Worm (Caenorhabditis elegans) whole organism, L2 larva: Measurements from ENCODE around the gene rpt-2.

ENCODE experiments used
- C34F6.9 ChIP-seq: fragments of 150-350 bp; optimal IDR thresholded peaks from 2 replicates; lab custom pipeline; 2014; ENCODE audit warnings: missing biosample characterization, missing genetic modification characterization
- F13H6.1 ChIP-seq: sonication (generic microtip); optimal IDR thresholded peaks from 2 replicates; lab custom pipeline; 2016; ENCODE audit warnings: missing genetic modification characterization, missing compliant biosample characterization
- R02D3.7 ChIP-seq: fragments of 150-350 bp; optimal IDR thresholded peaks from 2 replicates; lab custom pipeline; 2014; ENCODE audit warnings: missing biosample characterization, missing genetic modification characterization
- Y55F3AM.14 ChIP-seq: fragments of 200-800 bp; sonication (Bioruptor generic); optimal IDR thresholded peaks from 2 replicates; lab custom pipeline; 2018; ENCODE audit warnings: mild to moderate bottlenecking, missing genetic modification characterization, missing compliant biosample characterization
- ZK546.5 ChIP-seq: sonication (generic microtip); optimal IDR thresholded peaks from 2 replicates; lab custom pipeline; 2017; ENCODE audit warnings: missing biosample characterization, missing genetic modification characterization
- alr-1 ChIP-seq: fragments of 150-350 bp; optimal IDR thresholded peaks from 2 replicates; lab custom pipeline; 2014; ENCODE audit warnings: missing biosample characterization, missing genetic modification characterization
- aly-2 ChIP-seq: fragments of 150-350 bp; optimal IDR thresholded peaks from 2 replicates; lab custom pipeline; 2014; ENCODE audit warnings: missing biosample characterization, missing genetic modification characterization
- ama-1 ChIP-seq: fragments of 150-350 bp; optimal IDR thresholded peaks from 2 replicates; lab custom pipeline; 2018; ENCODE audit warnings: inconsistent platforms
- blmp-1 ChIP-seq: sonication (generic microtip); optimal IDR thresholded peaks from 2 replicates; lab custom pipeline; 2017; ENCODE audit warnings: missing genetic modification characterization, mild to moderate bottlenecking, missing compliant biosample characterization, antibody characterized with exemption, moderate library complexity; ENCODE audit not compliant: insufficient read depth
- ceh-16 ChIP-seq: fragments of 150-350 bp; optimal IDR thresholded peaks from 2 replicates; lab custom pipeline; 2014; ENCODE audit warnings: missing biosample characterization, missing genetic modification characterization
- ceh-82 ChIP-seq: fragments of 150-350 bp; optimal IDR thresholded peaks from 2 replicates; lab custom pipeline; 2014; ENCODE audit warnings: missing biosample characterization, missing genetic modification characterization
- crh-2 ChIP-seq: sonication (generic microtip); optimal IDR thresholded peaks from 2 replicates; lab custom pipeline; 2017; ENCODE audit warnings: missing biosample characterization, missing genetic modification characterization
- dmd-4 ChIP-seq: sonication (generic microtip); optimal IDR thresholded peaks from 2 replicates; lab custom pipeline; 2017; ENCODE audit warnings: missing biosample characterization, missing genetic modification characterization
- elt-1 ChIP-seq: fragments of 150-350 bp; optimal IDR thresholded peaks from 2 replicates; lab custom pipeline; 2014; ENCODE audit warnings: missing biosample characterization, missing genetic modification characterization
- elt-3 ChIP-seq: sonication (generic microtip); optimal IDR thresholded peaks from 2 replicates; lab custom pipeline; 2017; ENCODE audit warnings: missing biosample characterization, missing genetic modification characterization
- fos-1 ChIP-seq: fragments of 150-350 bp; optimal IDR thresholded peaks from 2 replicates; lab custom pipeline; 2014; ENCODE audit warnings: missing biosample characterization, missing genetic modification characterization
- gmeb-1 ChIP-seq: fragments of 150-350 bp; optimal IDR thresholded peaks from 2 replicates; lab custom pipeline; 2014; ENCODE audit warnings: missing biosample characterization, missing genetic modification characterization
- lin-11 ChIP-seq: fragments of 150-350 bp; sonication (generic microtip); optimal IDR thresholded peaks from 2 replicates; lab custom pipeline; 2014; ENCODE audit warnings: missing biosample characterization, missing genetic modification characterization, inconsistent platforms, mixed read lengths
- lin-13 ChIP-seq: fragments of 150-350 bp; optimal IDR thresholded peaks from 2 replicates; lab custom pipeline; 2014; ENCODE audit warnings: missing biosample characterization, missing genetic modification reagents, missing genetic modification characterization
- lin-39 ChIP-seq: fragments of 150-350 bp; optimal IDR thresholded peaks from 2 replicates; lab custom pipeline; 2014; ENCODE audit warnings: missing biosample characterization, missing genetic modification reagents, missing genetic modification characterization
- lsy-2 ChIP-seq, 2 experiments: fragments of 150-350 bp in 1 of 2; sonication (generic microtip) in 1 of 2; optimal IDR thresholded peaks; 2 replicates each; lab custom pipeline; 2014 to 2017; ENCODE audit warnings: missing biosample characterization in 2 of 2, missing genetic modification characterization in 2 of 2
- mab-5 ChIP-seq: fragments of 150-350 bp; optimal IDR thresholded peaks from 2 replicates; lab custom pipeline; 2014; ENCODE audit warnings: missing biosample characterization, missing genetic modification characterization
- mbf-1 ChIP-seq: sonication (generic microtip); optimal IDR thresholded peaks from 2 replicates; lab custom pipeline; 2017; ENCODE audit warnings: missing biosample characterization, missing genetic modification characterization
- mdl-1 ChIP-seq, 2 experiments: fragments of 150-350 bp in 1 of 2; sonication (generic microtip) in 1 of 2; optimal IDR thresholded peaks; 2 replicates each; lab custom pipeline; 2017; ENCODE audit warnings: missing biosample characterization in 2 of 2, missing genetic modification characterization in 2 of 2
- nhr-10 ChIP-seq: sonication (generic microtip); optimal IDR thresholded peaks from 2 replicates; lab custom pipeline; 2017; ENCODE audit warnings: missing biosample characterization, missing genetic modification characterization
- nhr-11 ChIP-seq: fragments of 150-350 bp; optimal IDR thresholded peaks from 2 replicates; lab custom pipeline; 2014; ENCODE audit warnings: missing biosample characterization, missing genetic modification characterization
- nhr-129 ChIP-seq: fragments of 150-350 bp; optimal IDR thresholded peaks from 2 replicates; lab custom pipeline; 2014; ENCODE audit warnings: missing biosample characterization, missing genetic modification characterization
- nhr-21 ChIP-seq: fragments of 150-350 bp; optimal IDR thresholded peaks from 2 replicates; lab custom pipeline; 2014; ENCODE audit warnings: missing biosample characterization, missing genetic modification characterization
- nhr-237 ChIP-seq: fragments of 150-350 bp; optimal IDR thresholded peaks from 2 replicates; lab custom pipeline; 2014; ENCODE audit warnings: missing biosample characterization, missing genetic modification characterization
- nhr-25 ChIP-seq: fragments of 150-350 bp; sonication (generic microtip); optimal IDR thresholded peaks from 3 replicates; lab custom pipeline; 2014; ENCODE audit warnings: missing biosample characterization, missing genetic modification characterization
- nhr-6 ChIP-seq: fragments of 150-350 bp; optimal IDR thresholded peaks from 2 replicates; lab custom pipeline; 2014; ENCODE audit warnings: missing biosample characterization, missing genetic modification characterization
- nhr-77 ChIP-seq: fragments of 150-350 bp; optimal IDR thresholded peaks from 2 replicates; lab custom pipeline; 2014; ENCODE audit warnings: missing biosample characterization, missing genetic modification characterization
- peb-1 ChIP-seq: fragments of 150-350 bp; optimal IDR thresholded peaks from 2 replicates; lab custom pipeline; 2014; ENCODE audit warnings: missing biosample characterization, missing genetic modification characterization
- sem-4 ChIP-seq: fragments of 150-350 bp; optimal IDR thresholded peaks from 2 replicates; lab custom pipeline; 2014; ENCODE audit warnings: missing biosample characterization, missing genetic modification reagents, missing genetic modification characterization
- skn-1 ChIP-seq: sonication (generic microtip); optimal IDR thresholded peaks from 2 replicates; lab custom pipeline; 2017; ENCODE audit warnings: missing biosample characterization, missing genetic modification characterization
- sma-3 ChIP-seq: sonication (generic microtip); optimal IDR thresholded peaks from 2 replicates; lab custom pipeline; 2016; ENCODE audit warnings: missing genetic modification reagents, missing genetic modification characterization, missing compliant biosample characterization
- sma-9 ChIP-seq, 2 experiments: fragments of 150-350 bp in 1 of 2; sonication (generic microtip) in 1 of 2; optimal IDR thresholded peaks; 2 replicates each; lab custom pipeline; 2014 to 2016; ENCODE audit warnings: missing genetic modification characterization in 2 of 2, mild to moderate bottlenecking in 1 of 2, missing biosample characterization in 1 of 2, missing compliant biosample characterization in 1 of 2, missing genetic modification reagents in 1 of 2, moderate library complexity in 1 of 2
- snpc-4 ChIP-seq: fragments of 150-350 bp; optimal IDR thresholded peaks from 2 replicates; lab custom pipeline; 2014; ENCODE audit warnings: missing biosample characterization, missing genetic modification characterization
- unc-39 ChIP-seq: fragments of 150-350 bp; optimal IDR thresholded peaks from 2 replicates; lab custom pipeline; 2014; ENCODE audit warnings: missing biosample characterization, missing genetic modification characterization
- unc-62 ChIP-seq: fragments of 150-350 bp; optimal IDR thresholded peaks from 2 replicates; lab custom pipeline; 2014; ENCODE audit warnings: missing biosample characterization, missing genetic modification reagents, missing genetic modification characterization
- zag-1 ChIP-seq: fragments of 150-350 bp; optimal IDR thresholded peaks from 2 replicates; lab custom pipeline; 2014; ENCODE audit warnings: missing biosample characterization, missing genetic modification characterization
- ztf-11 ChIP-seq: sonication (generic microtip); optimal IDR thresholded peaks from 2 replicates; lab custom pipeline; 2017; ENCODE audit warnings: missing biosample characterization, missing genetic modification characterization
- ztf-4 ChIP-seq: fragments of 150-350 bp; optimal IDR thresholded peaks from 2 replicates; lab custom pipeline; 2014; ENCODE audit warnings: missing biosample characterization, missing genetic modification characterization

The rpt-2 gene

DNA sequence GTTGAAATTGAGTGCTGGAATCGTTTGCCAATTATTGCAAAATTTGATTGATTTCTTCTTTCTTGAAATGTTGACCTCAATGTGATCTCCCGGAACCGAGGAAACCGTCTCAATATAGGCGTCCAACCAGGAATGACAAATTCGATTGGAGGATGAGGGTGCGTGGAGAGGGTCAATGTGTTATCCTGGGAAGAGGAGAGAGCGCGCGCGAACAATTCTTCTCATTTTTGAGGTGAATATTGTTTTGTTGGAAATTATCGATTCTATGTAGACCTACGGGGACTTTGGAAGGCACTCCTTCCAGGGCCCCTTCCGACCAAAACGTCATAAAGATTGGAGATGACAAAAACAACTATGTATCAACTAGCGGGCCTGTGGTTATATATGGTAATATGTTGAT is 19.1 kb upstream of the rpt-2 start:
- no peak for TF ChIP-seq ceh-16 (tag; lab: Kevin White, UChicago)
- no peak for TF ChIP-seq R02D3.7 (tag; lab: Kevin White, UChicago)
- no peak for TF ChIP-seq nhr-10 (tag; lab: Kevin White, UChicago)
- TF ChIP-seq nhr-77 (tag; lab: Kevin White, UChicago) = no peak
- no peak for TF ChIP-seq lin-39 (tag; lab: Kevin White, UChicago)
- TF ChIP-seq snpc-4 = no peak

DNA sequence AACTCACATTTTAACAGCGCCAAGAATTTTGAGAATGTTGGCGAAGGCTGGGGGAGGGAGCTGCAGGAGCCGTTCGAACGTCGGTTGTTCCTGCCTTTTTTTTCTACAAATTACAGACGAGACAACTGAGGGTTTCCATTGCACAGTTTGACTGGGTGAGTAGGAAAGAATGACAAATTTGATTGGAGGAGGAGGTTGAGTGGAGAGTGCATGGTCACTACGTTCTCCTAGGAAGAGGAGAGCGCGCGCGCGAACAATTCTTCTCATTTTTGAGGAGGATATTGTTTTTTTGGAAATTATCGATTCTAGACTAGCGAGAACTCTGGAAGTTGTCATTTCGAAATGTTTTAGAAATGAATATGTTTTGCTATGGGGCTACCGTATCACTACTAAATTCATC is 17.2 kb upstream of the rpt-2 start, which contains the start of gene dhs-17:
Gene dhs-17 (minus strand): TSS at position 101 of the 400 bp plus-strand sequence.
- TF ChIP-seq sem-4 (tag; lab: Kevin White, UChicago) = no peak
- no peak for TF ChIP-seq ztf-11 (tag; lab: Kevin White, UChicago)
- no peak for TF ChIP-seq ama-1 (lab: Kevin White, UChicago)
- TF ChIP-seq mab-5 (tag; lab: Kevin White, UChicago) = no peak
- no peak for TF ChIP-seq mbf-1 (tag; lab: Kevin White, UChicago)
- TF ChIP-seq mdl-1 (tag; optimal IDR thresholded peaks at IDR 0.05; lab: Kevin White, UChicago) = no peak
- TF ChIP-seq ceh-16 (tag; lab: Kevin White, UChicago) = no peak

DNA sequence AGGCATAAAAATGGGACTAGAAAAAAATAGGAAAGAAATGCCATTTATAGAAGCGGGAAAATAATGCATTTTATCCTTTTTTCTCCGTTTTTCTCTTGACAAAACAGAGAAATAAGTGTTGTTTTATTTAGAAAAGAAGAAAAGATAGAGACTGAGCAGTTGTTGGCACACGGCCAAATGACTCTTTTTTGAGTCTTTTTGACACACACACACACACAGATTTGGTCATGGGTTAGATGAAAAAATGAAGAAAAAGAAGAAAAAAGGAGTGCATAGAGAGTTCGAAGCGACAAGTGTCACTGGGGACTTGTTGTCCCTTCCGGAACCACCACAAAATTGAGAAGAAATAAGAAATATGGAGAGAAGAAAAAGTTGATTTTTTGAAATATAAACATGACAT is 16.0 kb upstream of the rpt-2 start:
- peak; percentile 1 for TF ChIP-seq sma-9 (GFP tag; optimal IDR thresholded peaks at IDR 0.05; lab: Kevin White, UChicago)
- TF ChIP-seq sma-9 (tag; optimal IDR thresholded peaks at IDR 0.05; lab: Kevin White, UChicago) = no peak
- peak; percentile 23 for TF ChIP-seq crh-2 (tag; lab: Kevin White, UChicago)
- TF ChIP-seq nhr-6 (tag; lab: Kevin White, UChicago) = no peak
- TF ChIP-seq F13H6.1 = peak; percentile 37
- TF ChIP-seq gmeb-1 = no peak
- peak; percentile 58 for TF ChIP-seq zag-1 (tag; lab: Kevin White, UChicago)
- peak; percentile 53 for TF ChIP-seq mab-5 (tag; lab: Kevin White, UChicago)
- TF ChIP-seq nhr-129 (tag; lab: Kevin White, UChicago) = peak; percentile 56
- TF ChIP-seq C34F6.9 (tag; lab: Kevin White, UChicago) = peak; percentile 65
- peak in 1 of 2 experiments; percentile 51 for TF ChIP-seq lsy-2 (tag; optimal IDR thresholded peaks at IDR 0.05; lab: Kevin White, UChicago)

DNA sequence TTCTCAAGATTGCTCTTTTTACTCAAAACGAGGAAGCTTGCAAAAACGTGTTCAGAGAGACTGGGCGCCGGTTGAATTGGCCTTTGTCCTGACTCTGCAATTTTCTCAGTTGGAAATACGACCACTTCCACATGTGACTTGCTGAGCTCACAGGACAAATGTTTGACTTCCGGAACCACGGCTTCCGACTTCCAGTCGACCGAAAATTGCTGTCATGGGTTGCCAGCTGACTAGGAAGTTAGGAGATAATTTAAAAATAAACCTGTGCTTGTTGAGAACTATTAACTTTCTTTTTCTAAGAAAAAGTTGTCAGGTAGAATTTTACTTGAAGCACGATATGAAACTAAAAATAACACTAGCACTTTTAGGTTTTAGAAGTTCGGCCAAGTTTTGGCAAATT is 14.1 kb upstream of the rpt-2 start:
- TF ChIP-seq sma-9 (GFP tag; optimal IDR thresholded peaks at IDR 0.05; lab: Kevin White, UChicago) (peak; percentile 67), sma-9 (tag; optimal IDR thresholded peaks at IDR 0.05; lab: Kevin White, UChicago) (no peak), F13H6.1 (no peak)
- TF ChIP-seq, all 48 proteins: peak for 1

DNA sequence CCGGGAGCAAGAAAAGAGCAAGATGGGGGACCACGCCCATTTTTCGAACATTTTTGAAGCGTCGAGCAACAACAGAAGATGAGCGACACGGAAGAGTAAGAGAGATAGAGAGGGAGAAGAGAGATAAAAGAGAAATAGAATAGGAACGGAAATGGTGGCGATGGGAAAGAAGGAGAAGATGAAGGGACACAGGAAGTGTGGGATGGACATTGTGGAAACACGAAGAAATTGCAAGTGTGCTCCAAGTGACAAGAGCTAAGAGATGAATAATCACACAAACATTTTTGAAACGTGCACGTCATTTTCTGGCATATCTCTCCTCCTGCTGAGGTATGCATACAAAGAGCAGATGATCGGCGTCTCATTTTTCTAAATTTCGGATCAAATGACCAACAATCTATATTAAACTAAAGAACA is 13.1 kb upstream of the rpt-2 start:
- no peak for TF ChIP-seq elt-1 (tag; lab: Kevin White, UChicago)
- TF ChIP-seq skn-1 (tag; lab: Kevin White, UChicago) = no peak
- no peak for TF ChIP-seq unc-62
- no peak for TF ChIP-seq Y55F3AM.14
- no peak for TF ChIP-seq nhr-25 (tag; lab: Kevin White, UChicago)
- TF ChIP-seq nhr-237 (tag; lab: Kevin White, UChicago) = no peak
- peak; percentile 15 for TF ChIP-seq zag-1 (tag; lab: Kevin White, UChicago)
- TF ChIP-seq alr-1 (tag; lab: Kevin White, UChicago) = no peak
- TF ChIP-seq ceh-82 (tag; lab: Kevin White, UChicago) = no peak
- TF ChIP-seq sma-3 (GFP tag; lab: Kevin White, UChicago) = no peak
- peak in 1 of 2 experiments; percentile 64 for TF ChIP-seq mdl-1 (tag; optimal IDR thresholded peaks at IDR 0.05; lab: Kevin White, UChicago)
- TF ChIP-seq mab-5 (tag; lab: Kevin White, UChicago) = no peak
- TF ChIP-seq ama-1 (lab: Kevin White, UChicago) = no peak
- TF ChIP-seq nhr-129 (tag; lab: Kevin White, UChicago) = peak; percentile 38
- no peak for TF ChIP-seq mbf-1 (tag; lab: Kevin White, UChicago)
- TF ChIP-seq snpc-4 = peak; percentile 29
- TF ChIP-seq ZK546.5 (tag; lab: Kevin White, UChicago) = no peak
- TF ChIP-seq lsy-2 (tag; optimal IDR thresholded peaks at IDR 0.05; lab: Kevin White, UChicago) = peak in 1 of 2 experiments; percentile 58
- TF ChIP-seq nhr-10 (tag; lab: Kevin White, UChicago) = no peak
- no peak for TF ChIP-seq blmp-1 (tag; lab: Kevin White, UChicago)
- no peak for TF ChIP-seq dmd-4 (tag; lab: Kevin White, UChicago)
- TF ChIP-seq elt-3 (tag; lab: Kevin White, UChicago) = no peak
- no peak for TF ChIP-seq fos-1 (tag; lab: Kevin White, UChicago)
- peak; percentile 18 for TF ChIP-seq ztf-4 (tag; lab: Kevin White, UChicago)
- no peak for TF ChIP-seq nhr-11
- no peak for TF ChIP-seq ceh-16 (tag; lab: Kevin White, UChicago)
- TF ChIP-seq nhr-21 = no peak
- peak; percentile 91 for TF ChIP-seq F13H6.1
- TF ChIP-seq ztf-11 (tag; lab: Kevin White, UChicago) = no peak
- peak; percentile 19 for TF ChIP-seq lin-13 (GFP tag; lab: Kevin White, UChicago)
- no peak for TF ChIP-seq unc-39
- peak; percentile 69 for TF ChIP-seq C34F6.9 (tag; lab: Kevin White, UChicago)
- no peak for TF ChIP-seq R02D3.7 (tag; lab: Kevin White, UChicago)
- TF ChIP-seq aly-2 (tag; lab: Kevin White, UChicago) = no peak
- TF ChIP-seq peb-1 = no peak
- peak; percentile 35 for TF ChIP-seq crh-2 (tag; lab: Kevin White, UChicago)
- no peak for TF ChIP-seq lin-39 (tag; lab: Kevin White, UChicago)
- TF ChIP-seq lin-11 (tag; lab: Kevin White, UChicago) = no peak
